Fruit fly (Drosophila melanogaster) whole organism, wandering third instar larva: ENCODE results near the gene CG31789.

Experiments used
- Abd-B ChIP-seq: fragments of >200 bp; optimal IDR thresholded peaks from 2 replicates; lab custom pipeline; 2017; ENCODE audit warnings: missing biosample characterization, missing genetic modification characterization
- Hr78 ChIP-seq: fragments of >200 bp; optimal IDR thresholded peaks from 2 replicates; lab custom pipeline; 2017; ENCODE audit warnings: missing biosample characterization, missing genetic modification characterization
- Jra ChIP-seq: sonication (Bioruptor generic); optimal IDR thresholded peaks from 2 replicates; lab custom pipeline; 2016; ENCODE audit warnings: missing biosample characterization, missing genetic modification characterization
- Myc ChIP-seq: fragments of >200 bp; optimal IDR thresholded peaks from 2 replicates; lab custom pipeline; 2017
- Sp1 ChIP-seq: fragments of 200-800 bp; sonication (Bioruptor generic); optimal IDR thresholded peaks from 3 replicates; lab custom pipeline; 2019; ENCODE audit warnings: missing biosample characterization, mild to moderate bottlenecking, missing genetic modification characterization, moderate library complexity
- psq ChIP-seq: fragments of 200-800 bp; sonication (Bioruptor generic); optimal IDR thresholded peaks from 3 replicates; lab custom pipeline; 2017; ENCODE audit warnings: missing biosample characterization, mild to moderate bottlenecking, missing genetic modification characterization, moderate library complexity
- sage ChIP-seq: fragments of 200-800 bp; sonication (Bioruptor generic); optimal IDR thresholded peaks from 2 replicates; lab custom pipeline; 2016; ENCODE audit warnings: missing biosample characterization, mild to moderate bottlenecking, missing genetic modification characterization
- tai ChIP-seq: sonication (Bioruptor generic); optimal IDR thresholded peaks from 2 replicates; lab custom pipeline; 2016; ENCODE audit warnings: missing biosample characterization, missing genetic modification characterization
- woc ChIP-seq: sonication (Bioruptor generic); optimal IDR thresholded peaks from 2 replicates; lab custom pipeline; 2016; ENCODE audit warnings: missing biosample characterization, mild to moderate bottlenecking, missing genetic modification characterization

dm6 chr2L:18584617-18585016, 21.1 kb upstream of the CG31789 start:
- TF ChIP-seq tai (no peak), Jra (no peak), Sp1 (GFP tag; lab: Kevin White, UChicago) (no peak), sage (GFP tag; lab: Kevin White, UChicago) (no peak), woc (no peak), psq (no peak), Myc (lab: Kevin White, UChicago) (no peak), Abd-B (GFP tag; lab: Kevin White, UChicago) (no peak), Hr78 (no peak)
